Worm (Caenorhabditis elegans) whole organism, early embryonic: ENCODE measurements around the gene clc-19.

ENCODE experiments used
- F13C5.2 ChIP-seq: sonication (generic microtip); optimal IDR thresholded peaks from 2 replicates; lab custom pipeline; 2017; ENCODE audit warnings: mild to moderate bottlenecking, missing genetic modification characterization, inconsistent platforms, missing compliant biosample characterization
- sea-1 ChIP-seq: fragments of 200-800 bp; sonication (Bioruptor generic); conservative IDR thresholded peaks from 2 replicates; pipeline ENCODE4 v1.3.6; 2022; ENCODE audit warnings: missing genetic modification characterization, missing compliant biosample characterization
- tbx-37 ChIP-seq: fragments of 200-800 bp; sonication (Bioruptor generic); conservative IDR thresholded peaks from 2 replicates; pipeline ENCODE4 v1.3.6; 2022; ENCODE audit warnings: missing genetic modification reagents, missing genetic modification characterization, missing compliant biosample characterization

ce11 chrIII:832855-833504, 40.4 kb downstream of the clc-19 start, which contains the start of gene zip-2:
- no peak for TF ChIP-seq F13C5.2 (tag; lab: Kevin White, UChicago)
- TF ChIP-seq sea-1 (GFP tag; lab: Robert Waterston, UW) = no peak
- no peak for TF ChIP-seq tbx-37 (GFP tag; lab: Robert Waterston, UW)
